Worm (Caenorhabditis elegans) whole organism, L1 larva: ENCODE results near the gene R10H10.7.

Experiments
- aha-1 ChIP-seq: fragments of 150-350 bp; optimal IDR thresholded peaks from 2 replicates; lab custom pipeline; 2014; ENCODE audit warnings: missing biosample characterization, missing genetic modification characterization
- elt-2 ChIP-seq: sonication (generic microtip); optimal IDR thresholded peaks from 2 replicates; lab custom pipeline; 2016; ENCODE audit warnings: missing genetic modification characterization, mild to moderate bottlenecking, inconsistent platforms, missing compliant biosample characterization, missing genetic modification reagents
- elt-3 ChIP-seq, 6 experiments: fragments of 150-350 bp in 1 of 6; sonication (generic microtip); optimal IDR thresholded peaks; 2 replicates each; lab custom pipeline; 2017 to 2018; ENCODE audit warnings: missing biosample characterization in 6 of 6, missing genetic modification characterization in 6 of 6, inconsistent platforms in 1 of 6
- fos-1 ChIP-seq: fragments of 150-350 bp; optimal IDR thresholded peaks from 2 replicates; lab custom pipeline; 2014; ENCODE audit warnings: missing biosample characterization, missing genetic modification characterization
- lsy-2 ChIP-seq, 2 experiments: fragments of 150-350 bp; optimal IDR thresholded peaks; 2 replicates each; lab custom pipeline; 2014; ENCODE audit warnings: missing biosample characterization in 2 of 2, missing genetic modification characterization in 2 of 2
- mdl-1 ChIP-seq, 2 experiments: fragments of 150-350 bp; optimal IDR thresholded peaks; 2 replicates each; lab custom pipeline; 2014 to 2017; ENCODE audit warnings: missing biosample characterization in 2 of 2, missing genetic modification characterization in 2 of 2, inconsistent platforms in 1 of 2
- mef-2 ChIP-seq: fragments of 150-350 bp; optimal IDR thresholded peaks from 2 replicates; lab custom pipeline; 2014; ENCODE audit warnings: missing biosample characterization, missing genetic modification characterization
- nhr-11 ChIP-seq: fragments of 150-350 bp; optimal IDR thresholded peaks from 2 replicates; lab custom pipeline; 2014; ENCODE audit warnings: missing biosample characterization, missing genetic modification characterization
- nhr-76 ChIP-seq: sonication (generic microtip); optimal IDR thresholded peaks from 2 replicates; lab custom pipeline; 2017; ENCODE audit warnings: missing biosample characterization, missing genetic modification characterization
- nhr-85 ChIP-seq: sonication (generic microtip); peaks from one replicate; lab custom pipeline; 2016; ENCODE audit warnings: missing genetic modification characterization, inconsistent platforms, missing compliant biosample characterization
- nhr-90 ChIP-seq: sonication (generic microtip); optimal IDR thresholded peaks from 2 replicates; lab custom pipeline; 2016; ENCODE audit warnings: mild to moderate bottlenecking, missing genetic modification characterization, missing compliant biosample characterization; ENCODE audit not compliant: poor library complexity
- unc-62 ChIP-seq: fragments of 150-350 bp; optimal IDR thresholded peaks from 2 replicates; lab custom pipeline; 2014; ENCODE audit warnings: missing biosample characterization, missing genetic modification reagents, missing genetic modification characterization
- unc-98 ChIP-seq: fragments of 200-800 bp; sonication (Bioruptor generic); IDR thresholded peaks from 2 replicates; pipeline ENCODE4 v1.3.6; 2022; ENCODE audit warnings: missing genetic modification characterization, missing compliant biosample characterization
- xbp-1 ChIP-seq: sonication (generic microtip); optimal IDR thresholded peaks from 2 replicates; lab custom pipeline; 2016; ENCODE audit warnings: missing genetic modification characterization, missing compliant biosample characterization

- TF ChIP-seq lsy-2 (tag; optimal IDR thresholded peaks at IDR 0.05; lab: Kevin White, UChicago) (no peak), elt-3 (tag; optimal IDR thresholded peaks at IDR 0.05; lab: Kevin White, UChicago) (no peak), nhr-85 (tag; lab: Kevin White, UChicago) (no peak), aha-1 (tag; lab: Kevin White, UChicago) (no peak), mef-2 (tag; lab: Kevin White, UChicago) (no peak), elt-2 (tag; lab: Kevin White, UChicago) (no peak), unc-98 (GFP tag; lab: Robert Waterston, UW) (no peak), mdl-1 (tag; optimal IDR thresholded peaks at IDR 0.05; lab: Kevin White, UChicago) (no peak), fos-1 (tag; lab: Kevin White, UChicago) (no peak), xbp-1 (tag; lab: Kevin White, UChicago) (no peak), nhr-90 (tag; lab: Kevin White, UChicago) (no peak), nhr-76 (no peak), unc-62 (GFP tag; lab: Kevin White, UChicago) (no peak), nhr-11 (tag; lab: Kevin White, UChicago) (no peak)
Measured at ce11 chrIV:10394858-10395257, 18.9 kb downstream of the R10H10.7 start, which contains the start of gene R10H10.4.
